Worm (Caenorhabditis elegans) whole organism, young adult: Measurements from ENCODE around the gene dhs-17.
A peak's percentile ranks its signal among the peaks of the same experiment; 100 is the strongest.

Experiments
- B0261.1 ChIP-seq: sonication (generic microtip); optimal IDR thresholded peaks from 2 replicates; lab custom pipeline; 2016; ENCODE audit warnings: mild to moderate bottlenecking, missing genetic modification characterization, moderate library complexity, missing compliant biosample characterization
- C17E4.6 ChIP-seq: fragments of 200-800 bp; sonication (Bioruptor generic); IDR thresholded peaks from 2 replicates; pipeline ENCODE4 v1.3.6; 2022; ENCODE audit warnings: missing genetic modification reagents, missing genetic modification characterization, missing compliant biosample characterization
- D2030.7 ChIP-seq: fragments of 200-800 bp; sonication (Bioruptor generic); IDR thresholded peaks from 2 replicates; pipeline ENCODE4 v1.3.6; 2022; ENCODE audit warnings: missing genetic modification reagents, missing genetic modification characterization, missing compliant biosample characterization
- F10E7.11 ChIP-seq: sonication (generic microtip); optimal IDR thresholded peaks from 2 replicates; lab custom pipeline; 2017; ENCODE audit warnings: mild to moderate bottlenecking, missing genetic modification characterization, moderate library complexity, missing compliant biosample characterization
- F22D6.2 ChIP-seq: sonication (generic microtip); optimal IDR thresholded peaks from 2 replicates; lab custom pipeline; 2016; ENCODE audit warnings: mild to moderate bottlenecking, missing genetic modification characterization, missing compliant biosample characterization
- F23B12.7 ChIP-seq: sonication (generic microtip); optimal IDR thresholded peaks from 2 replicates; lab custom pipeline; 2017; ENCODE audit warnings: missing genetic modification characterization, mild to moderate bottlenecking, missing compliant biosample characterization, antibody characterized with exemption, moderate library complexity; ENCODE audit not compliant: insufficient read depth
- F37B4.10 ChIP-seq: fragments of 200-800 bp; sonication (Bioruptor generic); IDR thresholded peaks from 2 replicates; pipeline ENCODE4 v1.3.6; 2022; ENCODE audit warnings: missing genetic modification characterization, missing compliant biosample characterization
- F39B2.1 ChIP-seq: fragments of 200-800 bp; sonication (Bioruptor generic); IDR thresholded peaks from 2 replicates; pipeline ENCODE4 v1.3.6; 2022; ENCODE audit warnings: missing genetic modification reagents, missing genetic modification characterization, missing compliant biosample characterization
- K12H6.12 ChIP-seq: fragments of 200-800 bp; sonication (Bioruptor generic); optimal IDR thresholded peaks from 2 replicates; lab custom pipeline; 2018; ENCODE audit warnings: mild to moderate bottlenecking, missing genetic modification characterization, missing compliant biosample characterization
- Y56A3A.18 ChIP-seq: fragments of 200-800 bp; sonication (Bioruptor generic); IDR thresholded peaks from 2 replicates; pipeline ENCODE4 v1.3.6; 2022; ENCODE audit warnings: missing genetic modification reagents, missing genetic modification characterization, missing compliant biosample characterization
- Y95B8A.8 ChIP-seq: fragments of 200-800 bp; sonication (Bioruptor generic); IDR thresholded peaks from 2 replicates; pipeline ENCODE4 v1.3.6; 2022; ENCODE audit warnings: missing genetic modification reagents, missing genetic modification characterization, missing compliant biosample characterization
- aptf-3 ChIP-seq: fragments of 200-800 bp; sonication (Bioruptor generic); IDR thresholded peaks from 2 replicates; pipeline ENCODE4 v1.3.6; 2022; ENCODE audit warnings: missing genetic modification characterization, missing compliant biosample characterization
- atf-7 ChIP-seq: sonication (generic microtip); optimal IDR thresholded peaks from 2 replicates; lab custom pipeline; 2017; ENCODE audit warnings: mild to moderate bottlenecking, missing genetic modification characterization, missing compliant biosample characterization
- bed-1 ChIP-seq: fragments of 200-800 bp; sonication (Bioruptor generic); IDR thresholded peaks from 2 replicates; pipeline ENCODE4 v1.3.6; 2022; ENCODE audit warnings: missing genetic modification reagents, missing genetic modification characterization, missing compliant biosample characterization
- cebp-1 ChIP-seq, 2 experiments: fragments of 200-800 bp in 1 of 2; sonication (Bioruptor generic) in 1 of 2; sonication (generic microtip) in 1 of 2; IDR thresholded peaks in 1 of 2; optimal IDR thresholded peaks in 1 of 2; 2 replicates each; pipeline versions ENCODE4 v1.3.6 to Lab custom; 2017 to 2022; ENCODE audit warnings: missing compliant biosample characterization in 2 of 2, missing genetic modification characterization in 2 of 2, mild to moderate bottlenecking in 1 of 2, missing genetic modification reagents in 1 of 2, moderate library complexity in 1 of 2
- ceh-27 ChIP-seq: fragments of 200-800 bp; sonication (Bioruptor generic); optimal IDR thresholded peaks from 2 replicates; lab custom pipeline; 2018; ENCODE audit warnings: mild to moderate bottlenecking, missing genetic modification characterization, moderate library complexity, missing compliant biosample characterization
- ceh-91 ChIP-seq: fragments of 200-800 bp; sonication (Bioruptor generic); IDR thresholded peaks from 2 replicates; pipeline ENCODE4 v1.3.6; 2022; ENCODE audit warnings: missing genetic modification reagents, missing genetic modification characterization, missing compliant biosample characterization
- chd-7 ChIP-seq: sonication (generic microtip); optimal IDR thresholded peaks from 2 replicates; lab custom pipeline; 2016; ENCODE audit warnings: mild to moderate bottlenecking, missing genetic modification characterization, moderate library complexity, missing compliant biosample characterization
- efl-1 ChIP-seq: fragments of 150-350 bp; optimal IDR thresholded peaks from 2 replicates; lab custom pipeline; 2014; ENCODE audit warnings: missing biosample characterization, missing genetic modification reagents, missing genetic modification characterization
- egl-18 ChIP-seq: fragments of 200-800 bp; sonication (Bioruptor generic); IDR thresholded peaks from 2 replicates; pipeline ENCODE4 v1.3.6; 2022; ENCODE audit warnings: missing genetic modification reagents, missing genetic modification characterization, missing compliant biosample characterization
- ekl-4 ChIP-seq: fragments of 200-800 bp; sonication (Bioruptor generic); IDR thresholded peaks from 2 replicates; pipeline ENCODE4 v1.3.6; 2022; ENCODE audit warnings: missing genetic modification reagents, missing genetic modification characterization, missing compliant biosample characterization
- fkh-3 ChIP-seq: sonication (generic microtip); optimal IDR thresholded peaks from 2 replicates; lab custom pipeline; 2016; ENCODE audit warnings: mild to moderate bottlenecking, missing genetic modification characterization, missing compliant biosample characterization
- him-1 ChIP-seq: sonication (generic microtip); optimal IDR thresholded peaks from 2 replicates; lab custom pipeline; 2016; ENCODE audit warnings: missing genotype, missing genetic modification reagents, missing genetic modification characterization, missing compliant biosample characterization
- lag-1 ChIP-seq: fragments of 200-800 bp; sonication (Bioruptor generic); IDR thresholded peaks from 2 replicates; pipeline ENCODE4 v1.3.6; 2022; ENCODE audit warnings: missing genetic modification reagents, missing genetic modification characterization, missing compliant biosample characterization
- lin-35 ChIP-seq, 3 experiments: fragments of 150-350 bp in 2 of 3; sonication (generic microtip) in 1 of 3; optimal IDR thresholded peaks; 2 replicates each; lab custom pipeline; 2014 to 2018; ENCODE audit warnings: missing biosample characterization in 3 of 3, missing genetic modification characterization in 3 of 3, missing genetic modification reagents in 3 of 3
- lsl-1 ChIP-seq: fragments of 200-800 bp; sonication (Bioruptor generic); optimal IDR thresholded peaks from 2 replicates; lab custom pipeline; 2018; ENCODE audit warnings: mild to moderate bottlenecking, missing genetic modification characterization, moderate library complexity, missing compliant biosample characterization
- madf-6 ChIP-seq: fragments of 200-800 bp; sonication (Bioruptor generic); IDR thresholded peaks from 2 replicates; pipeline ENCODE4 v1.3.6; 2022; ENCODE audit warnings: missing genetic modification reagents, missing genetic modification characterization, missing compliant biosample characterization
- mes-4 ChIP-seq: sonication (generic microtip); optimal IDR thresholded peaks from 2 replicates; lab custom pipeline; 2016; ENCODE audit warnings: missing genotype, missing genetic modification characterization, missing compliant biosample characterization
- nfyb-1 ChIP-seq: fragments of 200-800 bp; sonication (Bioruptor generic); IDR thresholded peaks from 2 replicates; pipeline ENCODE4 v1.3.6; 2022; ENCODE audit warnings: missing genetic modification reagents, missing genetic modification characterization, missing compliant biosample characterization
- nhr-27 ChIP-seq: fragments of 200-800 bp; sonication (Bioruptor generic); optimal IDR thresholded peaks from 2 replicates; lab custom pipeline; 2018; ENCODE audit warnings: mild to moderate bottlenecking, missing genetic modification characterization, moderate library complexity, missing compliant biosample characterization
- nhr-80 ChIP-seq: sonication (generic microtip); optimal IDR thresholded peaks from 2 replicates; lab custom pipeline; 2016; ENCODE audit warnings: missing genetic modification characterization, missing compliant biosample characterization
- nhr-90 ChIP-seq: sonication (generic microtip); optimal IDR thresholded peaks from 2 replicates; lab custom pipeline; 2016; ENCODE audit warnings: missing genotype, mild to moderate bottlenecking, missing genetic modification characterization, missing compliant biosample characterization
- pbrm-1 ChIP-seq: fragments of 200-800 bp; sonication (Bioruptor generic); IDR thresholded peaks from 2 replicates; pipeline ENCODE4 v1.3.6; 2022; ENCODE audit warnings: missing genetic modification reagents, missing genetic modification characterization, missing compliant biosample characterization
- repo-1 ChIP-seq: sonication (generic microtip); optimal IDR thresholded peaks from 2 replicates; lab custom pipeline; 2017; ENCODE audit warnings: mild to moderate bottlenecking, missing genetic modification characterization, missing compliant biosample characterization
- rpc-1 ChIP-seq, 2 experiments: fragments of 150-350 bp in 1 of 2; sonication (generic microtip) in 1 of 2; optimal IDR thresholded peaks; 2 replicates each; lab custom pipeline; 2014 to 2018; ENCODE audit warnings: missing biosample characterization in 1 of 2, missing genetic modification characterization in 1 of 2, missing genetic modification reagents in 1 of 2, missing genotype in 1 of 2
- sdz-38 ChIP-seq: sonication (generic microtip); optimal IDR thresholded peaks from 2 replicates; lab custom pipeline; 2016; ENCODE audit warnings: missing genotype, missing genetic modification characterization, missing compliant biosample characterization
- snpc-1.1 ChIP-seq: sonication (generic microtip); optimal IDR thresholded peaks from 2 replicates; lab custom pipeline; 2017; ENCODE audit warnings: missing genetic modification characterization, mild to moderate bottlenecking, missing compliant biosample characterization, antibody characterized with exemption, moderate library complexity, missing genotype, missing genetic modification reagents; ENCODE audit not compliant: insufficient read depth
- snpc-3.4 ChIP-seq: sonication (generic microtip); optimal IDR thresholded peaks from 2 replicates; lab custom pipeline; 2017; ENCODE audit warnings: missing genetic modification characterization, mild to moderate bottlenecking, missing compliant biosample characterization, antibody characterized with exemption, moderate library complexity, missing genotype, missing genetic modification reagents
- snpc-4 ChIP-seq, 5 experiments: fragments of 150-350 bp in 1 of 5; sonication (generic microtip) in 4 of 5; optimal IDR thresholded peaks; 2 replicates each; lab custom pipeline; 2014 to 2018; ENCODE audit warnings: missing genetic modification characterization in 5 of 5, missing biosample characterization in 3 of 5, antibody characterized with exemption in 2 of 5, mild to moderate bottlenecking in 2 of 5, missing compliant biosample characterization in 2 of 5, missing genotype in 2 of 5, moderate library complexity in 2 of 5, missing genetic modification reagents in 1 of 5
- sptf-2 ChIP-seq: fragments of 200-800 bp; sonication (Bioruptor generic); optimal IDR thresholded peaks from 2 replicates; lab custom pipeline; 2018; ENCODE audit warnings: mild to moderate bottlenecking, missing genetic modification characterization, missing compliant biosample characterization
- tlf-1 ChIP-seq: fragments of 200-800 bp; sonication (Bioruptor generic); optimal IDR thresholded peaks from 2 replicates; lab custom pipeline; 2018; ENCODE audit warnings: mild to moderate bottlenecking, missing genetic modification characterization, missing compliant biosample characterization
- zfh-2 ChIP-seq: fragments of 200-800 bp; sonication (Bioruptor generic); conservative IDR thresholded peaks from 2 replicates; pipeline ENCODE4 v1.3.6; 2022; ENCODE audit warnings: missing genetic modification reagents, missing genetic modification characterization, missing compliant biosample characterization
- zim-3 ChIP-seq: sonication (generic microtip); optimal IDR thresholded peaks from 2 replicates; lab custom pipeline; 2017; ENCODE audit warnings: mild to moderate bottlenecking, missing genetic modification characterization, moderate library complexity, missing compliant biosample characterization
- ztf-18 ChIP-seq: sonication (generic microtip); optimal IDR thresholded peaks from 2 replicates; lab custom pipeline; 2016; ENCODE audit warnings: missing genotype, mild to moderate bottlenecking, missing genetic modification characterization, missing compliant biosample characterization
- ztf-25 ChIP-seq: fragments of 200-800 bp; sonication (Bioruptor generic); IDR thresholded peaks from 2 replicates; pipeline ENCODE4 v1.3.6; 2022; ENCODE audit warnings: missing genetic modification reagents, missing genetic modification characterization, missing compliant biosample characterization
- ztf-3 ChIP-seq: fragments of 200-800 bp; sonication (Bioruptor generic); optimal IDR thresholded peaks from 2 replicates; lab custom pipeline; 2018; ENCODE audit warnings: mild to moderate bottlenecking, missing genetic modification characterization, missing compliant biosample characterization
- ztf-6 ChIP-seq: fragments of 200-800 bp; sonication (Bioruptor generic); IDR thresholded peaks from 2 replicates; pipeline ENCODE4 v1.3.6; 2022; ENCODE audit warnings: missing genetic modification reagents, missing genetic modification characterization, missing compliant biosample characterization

dhs-17 gene

DNA sequence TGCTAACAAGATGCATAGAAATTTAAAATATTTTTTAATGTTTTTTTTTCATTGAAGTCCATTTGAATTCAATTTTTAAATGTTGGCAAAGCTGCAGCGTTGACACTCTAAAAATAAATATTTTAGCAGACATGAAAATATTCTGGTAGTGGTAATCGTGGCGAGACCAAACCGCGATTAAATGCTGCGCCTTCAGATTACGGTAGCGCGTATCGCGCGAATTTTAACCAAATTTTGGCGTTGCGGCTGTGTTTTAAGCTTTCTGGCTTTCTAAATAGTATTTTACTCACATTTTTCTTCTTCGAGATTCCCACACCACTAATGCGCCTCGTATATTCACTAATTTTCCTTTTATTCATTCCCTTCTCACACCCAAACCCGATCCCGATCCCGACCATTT lies 38.5 kb downstream of the dhs-17 start, which contains the start of gene cpg-4 (continued):
- TF ChIP-seq zim-3 (tag; lab: Kevin White, UChicago) (no peak), fkh-3 (tag; lab: Kevin White, UChicago) (no peak), repo-1 (tag; lab: Kevin White, UChicago) (no peak), nhr-27 (tag; lab: Kevin White, UChicago) (no peak), bed-1 (GFP tag; lab: Robert Waterston, UW) (no peak), ceh-91 (GFP tag; lab: Robert Waterston, UW) (peak; percentile 85), ztf-25 (GFP tag; lab: Robert Waterston, UW) (no peak), tlf-1 (GFP tag; lab: Kevin White, UChicago) (peak; percentile 7), C17E4.6 (GFP tag; lab: Robert Waterston, UW) (no peak), nhr-80 (tag; lab: Kevin White, UChicago) (no peak), efl-1 (GFP tag; lab: Kevin White, UChicago) (peak; percentile 89), aptf-3 (GFP tag; lab: Robert Waterston, UW) (no peak), chd-7 (tag; lab: Kevin White, UChicago) (no peak), snpc-4 (GFP tag; optimal IDR thresholded peaks at IDR 0.05; lab: Kevin White, UChicago) (no peak), snpc-4 (tag; optimal IDR thresholded peaks at IDR 0.05; lab: Kevin White, UChicago) (peak in 1 of 4 experiments; percentile 20), nhr-90 (no peak), nfyb-1 (GFP tag; lab: Robert Waterston, UW) (no peak), ceh-27 (GFP tag; lab: Kevin White, UChicago) (no peak), zfh-2 (no peak), him-1 (tag; lab: Kevin White, UChicago) (no peak), Y56A3A.18 (GFP tag; lab: Robert Waterston, UW) (no peak), atf-7 (tag; lab: Kevin White, UChicago) (no peak), F10E7.11 (tag; lab: Kevin White, UChicago) (no peak), madf-6 (peak; percentile 98), F23B12.7 (peak; percentile 56), F37B4.10 (GFP tag; lab: Robert Waterston, UW) (no peak), B0261.1 (no peak), sdz-38 (tag; lab: Kevin White, UChicago) (no peak), pbrm-1 (no peak), ekl-4 (peak; percentile 53; the same call in 1 of the 2 replicates), rpc-1 (optimal IDR thresholded peaks at IDR 0.05; lab: Kevin White, UChicago) (no peak), rpc-1 (tag; optimal IDR thresholded peaks at IDR 0.05; lab: Kevin White, UChicago) (no peak), K12H6.12 (tag; lab: Kevin White, UChicago) (no peak), Y95B8A.8 (GFP tag; lab: Robert Waterston, UW) (peak; percentile 73; the same call in 1 of the 2 replicates), lag-1 (no peak), cebp-1 (GFP tag; IDR thresholded peaks at IDR 0.05; lab: Robert Waterston, UW) (no peak), cebp-1 (tag; optimal IDR thresholded peaks at IDR 0.05; lab: Kevin White, UChicago) (no peak), snpc-1.1 (tag; lab: Kevin White, UChicago) (no peak), mes-4 (tag; lab: Kevin White, UChicago) (no peak), F39B2.1 (GFP tag; lab: Robert Waterston, UW) (no peak), lin-35 (GFP tag; optimal IDR thresholded peaks at IDR 0.05; lab: Kevin White, UChicago) (no peak), ztf-3 (GFP tag; lab: Kevin White, UChicago) (no peak), ztf-18 (no peak), egl-18 (GFP tag; lab: Robert Waterston, UW) (no peak), lsl-1 (GFP tag; lab: Kevin White, UChicago) (peak; percentile 97), F22D6.2 (tag; lab: Kevin White, UChicago) (no peak), snpc-3.4 (tag; lab: Kevin White, UChicago) (peak; percentile 61), ztf-6 (GFP tag; lab: Robert Waterston, UW) (no peak), D2030.7 (GFP tag; lab: Robert Waterston, UW) (peak; percentile 79), sptf-2 (GFP tag; lab: Kevin White, UChicago) (no peak)
